Fruit fly (Drosophila melanogaster) whole organism: ENCODE data around the gene CG13784.

Experiments used
- CG8478 ChIP-seq: fragments of >200 bp; optimal IDR thresholded peaks from 2 replicates; lab custom pipeline; 2018; ENCODE audit warnings: inconsistent platforms
- Dll ChIP-seq: fragments of >200 bp; optimal IDR thresholded peaks from 2 replicates; lab custom pipeline; 2017
- EcR ChIP-seq, 2 experiments: fragments of >200 bp; optimal IDR thresholded peaks; 2 replicates each; lab custom pipeline; 2017; ENCODE audit warnings: missing biosample characterization in 2 of 2, missing genetic modification characterization in 2 of 2, missing genetic modification reagents in 2 of 2
- pan ChIP-seq: fragments of >200 bp; optimal IDR thresholded peaks from 2 replicates; lab custom pipeline; 2017
- psq ChIP-seq: fragments of >200 bp; optimal IDR thresholded peaks from 2 replicates; lab custom pipeline; 2017
- usp ChIP-seq: fragments of >200 bp; optimal IDR thresholded peaks from 2 replicates; lab custom pipeline; 2017; ENCODE audit warnings: missing biosample characterization, missing genetic modification characterization, mixed read lengths

Gene CG13784

dm6 chr2L:7217931-7218330, 1.9 kb downstream of the CG13784 start:
- TF ChIP-seq EcR (GFP tag; optimal IDR thresholded peaks at IDR 0.05; lab: Kevin White, UChicago) (no peak), Dll (lab: Kevin White, UChicago) (no peak), pan (lab: Kevin White, UChicago) (no peak), psq (lab: Kevin White, UChicago) (no peak), usp (GFP tag; lab: Kevin White, UChicago) (no peak), CG8478 (lab: Kevin White, UChicago) (no peak)

dm6 chr2L:7217059-7217458, 2.8 kb downstream of the CG13784 start:
- TF ChIP-seq pan (lab: Kevin White, UChicago): no peak
- no peak for TF ChIP-seq Dll (lab: Kevin White, UChicago)
- no peak for TF ChIP-seq usp (GFP tag; lab: Kevin White, UChicago)
- TF ChIP-seq psq (lab: Kevin White, UChicago): no peak
- TF ChIP-seq EcR (GFP tag; optimal IDR thresholded peaks at IDR 0.05; lab: Kevin White, UChicago): no peak
- no peak for TF ChIP-seq CG8478 (lab: Kevin White, UChicago)

dm6 chr2L:7216272-7216671, 3.6 kb downstream of the CG13784 start:
- no peak for TF ChIP-seq usp (GFP tag; lab: Kevin White, UChicago)
- no peak for TF ChIP-seq CG8478 (lab: Kevin White, UChicago)
- no peak for TF ChIP-seq EcR (GFP tag; optimal IDR thresholded peaks at IDR 0.05; lab: Kevin White, UChicago)
- no peak for TF ChIP-seq pan (lab: Kevin White, UChicago)
- no peak for TF ChIP-seq psq (lab: Kevin White, UChicago)
- TF ChIP-seq Dll (lab: Kevin White, UChicago): no peak

dm6 chr2L:7215657-7216056, 4.2 kb downstream of the CG13784 start:
- TF ChIP-seq usp (GFP tag; lab: Kevin White, UChicago) (no peak), Dll (lab: Kevin White, UChicago) (no peak), EcR (GFP tag; optimal IDR thresholded peaks at IDR 0.05; lab: Kevin White, UChicago) (no peak), pan (lab: Kevin White, UChicago) (no peak), CG8478 (lab: Kevin White, UChicago) (no peak), psq (lab: Kevin White, UChicago) (no peak)

- TF ChIP-seq usp (GFP tag; lab: Kevin White, UChicago): no peak
These were observed 4.9 kb downstream of the CG13784 start for dm6 chr2L:7214885-7215284.

dm6 chr2L:7213532-7213931, 6.3 kb downstream of the CG13784 start:
- TF ChIP-seq CG8478 (lab: Kevin White, UChicago): no peak
- no peak for TF ChIP-seq EcR (GFP tag; optimal IDR thresholded peaks at IDR 0.05; lab: Kevin White, UChicago)
- TF ChIP-seq pan (lab: Kevin White, UChicago): no peak
- no peak for TF ChIP-seq Dll (lab: Kevin White, UChicago)
- TF ChIP-seq usp (GFP tag; lab: Kevin White, UChicago): no peak
- no peak for TF ChIP-seq psq (lab: Kevin White, UChicago)

- TF ChIP-seq pan (lab: Kevin White, UChicago): no peak
- TF ChIP-seq Dll (lab: Kevin White, UChicago): no peak
- TF ChIP-seq usp (GFP tag; lab: Kevin White, UChicago): no peak
- TF ChIP-seq psq (lab: Kevin White, UChicago): no peak
- TF ChIP-seq EcR (GFP tag; optimal IDR thresholded peaks at IDR 0.05; lab: Kevin White, UChicago): no peak
- no peak for TF ChIP-seq CG8478 (lab: Kevin White, UChicago)
These were observed 12.2 kb downstream of the CG13784 start for dm6 chr2L:7207660-7208059.

dm6 chr2L:7204172-7204482, 15.7 kb downstream of the CG13784 start, which contains the start of gene CG4502:
Gene CG4502 (minus strand): TSS chr2L:7204264.
- TF ChIP-seq psq (lab: Kevin White, UChicago): no peak
- no peak for TF ChIP-seq pan (lab: Kevin White, UChicago)
- TF ChIP-seq EcR (GFP tag; optimal IDR thresholded peaks at IDR 0.05; lab: Kevin White, UChicago): no peak
- TF ChIP-seq usp (GFP tag; lab: Kevin White, UChicago): no peak
- TF ChIP-seq Dll (lab: Kevin White, UChicago): no peak
- TF ChIP-seq CG8478 (lab: Kevin White, UChicago): no peak

- TF ChIP-seq usp (GFP tag; lab: Kevin White, UChicago): no peak
- TF ChIP-seq EcR (GFP tag; optimal IDR thresholded peaks at IDR 0.05; lab: Kevin White, UChicago): no peak
- no peak for TF ChIP-seq psq (lab: Kevin White, UChicago)
- TF ChIP-seq pan (lab: Kevin White, UChicago): no peak
- TF ChIP-seq CG8478 (lab: Kevin White, UChicago): no peak
- TF ChIP-seq Dll (lab: Kevin White, UChicago): no peak
These were observed 16.2 kb downstream of the CG13784 start for dm6 chr2L:7203411-7204171.

- no peak for TF ChIP-seq usp (GFP tag; lab: Kevin White, UChicago)
- TF ChIP-seq psq (lab: Kevin White, UChicago): no peak
- no peak for TF ChIP-seq pan (lab: Kevin White, UChicago)
- no peak for TF ChIP-seq EcR (GFP tag; optimal IDR thresholded peaks at IDR 0.05; lab: Kevin White, UChicago)
- TF ChIP-seq CG8478 (lab: Kevin White, UChicago): no peak
- no peak for TF ChIP-seq Dll (lab: Kevin White, UChicago)
These were observed 19.7 kb downstream of the CG13784 start for dm6 chr2L:7200168-7200567.

- TF ChIP-seq EcR (GFP tag; optimal IDR thresholded peaks at IDR 0.05; lab: Kevin White, UChicago): peak in 1 of 2 experiments; percentile 37
- no peak for TF ChIP-seq Dll (lab: Kevin White, UChicago)
These were observed 20.2 kb downstream of the CG13784 start for dm6 chr2L:7199635-7200110.

dm6 chr2L:7198618-7199017, 21.2 kb downstream of the CG13784 start:
- TF ChIP-seq EcR (GFP tag; optimal IDR thresholded peaks at IDR 0.05; lab: Kevin White, UChicago): no peak
- no peak for TF ChIP-seq psq (lab: Kevin White, UChicago)
- no peak for TF ChIP-seq CG8478 (lab: Kevin White, UChicago)
- no peak for TF ChIP-seq pan (lab: Kevin White, UChicago)
- TF ChIP-seq Dll (lab: Kevin White, UChicago): no peak
- no peak for TF ChIP-seq usp (GFP tag; lab: Kevin White, UChicago)
